Fruit fly (Drosophila melanogaster) whole organism, prepupa: ENCODE results near the gene CG6574.
A peak's percentile ranks its signal among the peaks of the same experiment; 100 is the strongest.

Source experiments
- CG10631 ChIP-seq: fragments of 200-800 bp; sonication (Bioruptor generic); optimal IDR thresholded peaks from 2 replicates; lab custom pipeline; 2016; ENCODE audit warnings: missing biosample characterization, missing genetic modification characterization
- CG11762 ChIP-seq: fragments of 200-800 bp; sonication (Bioruptor generic); optimal IDR thresholded peaks from 3 replicates; lab custom pipeline; 2016; ENCODE audit warnings: missing biosample characterization, missing genetic modification characterization; ENCODE audit not compliant: insufficient read depth
- CG11902 ChIP-seq: fragments of 200-800 bp; sonication (Bioruptor generic); optimal IDR thresholded peaks from 3 replicates; lab custom pipeline; 2016; ENCODE audit warnings: missing biosample characterization, missing genetic modification characterization
- CG15336 ChIP-seq: fragments of 200-800 bp; sonication (Bioruptor generic); IDR thresholded peaks from 2 replicates; pipeline ENCODE4 v1.3.6; 2022; ENCODE audit warnings: missing biosample characterization, missing genetic modification characterization
- CG1621 ChIP-seq: fragments of 200-800 bp; sonication (Bioruptor generic); optimal IDR thresholded peaks from 3 replicates; lab custom pipeline; 2018; ENCODE audit warnings: missing biosample characterization, mild to moderate bottlenecking, missing genetic modification characterization
- CG16779 ChIP-seq: fragments of 200-800 bp; sonication (Bioruptor generic); optimal IDR thresholded peaks from 3 replicates; lab custom pipeline; 2017; ENCODE audit warnings: missing biosample characterization, mild to moderate bottlenecking, missing genetic modification characterization
- CG31627 ChIP-seq: fragments of 200-800 bp; sonication (Bioruptor generic); optimal IDR thresholded peaks from 3 replicates; lab custom pipeline; 2016; ENCODE audit warnings: missing biosample characterization, missing genetic modification characterization
- CG32006 ChIP-seq: fragments of 200-800 bp; sonication (Bioruptor generic); optimal IDR thresholded peaks from 3 replicates; lab custom pipeline; 2017; ENCODE audit warnings: missing biosample characterization, mild to moderate bottlenecking, missing genetic modification characterization
- CG3919 ChIP-seq: fragments of 200-800 bp; sonication (Bioruptor generic); optimal IDR thresholded peaks from 3 replicates; lab custom pipeline; 2016; ENCODE audit warnings: missing biosample characterization, missing genetic modification characterization
- CG4318 ChIP-seq: fragments of 200-800 bp; sonication (Bioruptor generic); optimal IDR thresholded peaks from 3 replicates; lab custom pipeline; 2017; ENCODE audit warnings: missing biosample characterization, mild to moderate bottlenecking, missing genetic modification characterization
- CG6163 ChIP-seq: fragments of 200-800 bp; sonication (Bioruptor generic); IDR thresholded peaks from 3 replicates; pipeline ENCODE4 v1.3.6; 2022; ENCODE audit warnings: missing biosample characterization, missing genetic modification characterization
- CG6276 ChIP-seq: fragments of 200-800 bp; sonication (Bioruptor generic); optimal IDR thresholded peaks from 2 replicates; lab custom pipeline; 2017; ENCODE audit warnings: missing biosample characterization, mild to moderate bottlenecking, missing genetic modification characterization
- CG6854 ChIP-seq: fragments of 200-800 bp; sonication (Bioruptor generic); optimal IDR thresholded peaks from 2 replicates; lab custom pipeline; 2017; ENCODE audit warnings: missing biosample characterization, mild to moderate bottlenecking, missing genetic modification characterization
- CG8119 ChIP-seq: fragments of 200-800 bp; sonication (Bioruptor generic); IDR thresholded peaks from 3 replicates; pipeline ENCODE4 v1.3.6; 2022; ENCODE audit warnings: missing biosample characterization, missing genetic modification characterization
- CG8319 ChIP-seq: fragments of 200-800 bp; sonication (Bioruptor generic); optimal IDR thresholded peaks from 3 replicates; lab custom pipeline; 2016; ENCODE audit warnings: missing biosample characterization, missing genetic modification characterization
- CG8632 ChIP-seq: fragments of 200-800 bp; sonication (Bioruptor generic); optimal IDR thresholded peaks from 3 replicates; lab custom pipeline; 2016; ENCODE audit warnings: missing biosample characterization, missing genetic modification characterization
- Eip75B ChIP-seq: fragments of 200-800 bp; sonication (Bioruptor generic); optimal IDR thresholded peaks from 3 replicates; lab custom pipeline; 2016; ENCODE audit warnings: missing biosample characterization, missing genetic modification characterization
- Eip78C ChIP-seq: fragments of 200-800 bp; sonication (Bioruptor generic); peaks from one replicate; lab custom pipeline; 2016; ENCODE audit warnings: missing biosample characterization, missing genetic modification characterization
- Eip93F ChIP-seq: fragments of 200-800 bp; sonication (Bioruptor generic); optimal IDR thresholded peaks from 2 replicates; lab custom pipeline; 2016; ENCODE audit warnings: missing biosample characterization, mild to moderate bottlenecking, missing genetic modification characterization
- Ets21C ChIP-seq: fragments of 200-800 bp; sonication (Bioruptor generic); optimal IDR thresholded peaks from 3 replicates; lab custom pipeline; 2016; ENCODE audit warnings: missing biosample characterization, missing genetic modification characterization
- Gug ChIP-seq: fragments of 200-800 bp; sonication (Bioruptor generic); IDR thresholded peaks from 2 replicates; pipeline ENCODE4 v1.3.6; 2022; ENCODE audit warnings: missing biosample characterization, missing genetic modification characterization
- Hr38 ChIP-seq: sonication (Bioruptor generic); optimal IDR thresholded peaks from 2 replicates; lab custom pipeline; 2016; ENCODE audit warnings: missing biosample characterization, missing genetic modification characterization
- Hr39 ChIP-seq: fragments of 200-800 bp; sonication (Bioruptor generic); optimal IDR thresholded peaks from 2 replicates; lab custom pipeline; 2016; ENCODE audit warnings: missing biosample characterization, missing genetic modification characterization
- Sox102F ChIP-seq: fragments of 200-800 bp; sonication (Bioruptor generic); optimal IDR thresholded peaks from 2 replicates; lab custom pipeline; 2016; ENCODE audit warnings: missing biosample characterization, mild to moderate bottlenecking, missing genetic modification characterization
- Sox14 ChIP-seq: fragments of 200-800 bp; sonication (Bioruptor generic); optimal IDR thresholded peaks from 3 replicates; lab custom pipeline; 2016; ENCODE audit warnings: missing biosample characterization, missing genetic modification characterization
- Sox15 ChIP-seq: fragments of 200-800 bp; sonication (Bioruptor generic); optimal IDR thresholded peaks from 3 replicates; lab custom pipeline; 2016; ENCODE audit warnings: missing biosample characterization, missing genetic modification characterization
- achi ChIP-seq: fragments of 200-800 bp; sonication (Bioruptor generic); optimal IDR thresholded peaks from 3 replicates; lab custom pipeline; 2016; ENCODE audit warnings: missing biosample characterization, missing genetic modification characterization
- cyc ChIP-seq: fragments of 200-800 bp; sonication (Bioruptor generic); optimal IDR thresholded peaks from 3 replicates; lab custom pipeline; 2016; ENCODE audit warnings: missing biosample characterization, missing genetic modification characterization
- dsx ChIP-seq: fragments of 200-800 bp; optimal IDR thresholded peaks from 3 replicates; lab custom pipeline; 2019; ENCODE audit warnings: missing biosample characterization, mild to moderate bottlenecking, missing genetic modification characterization, moderate library complexity; ENCODE audit not compliant: poor library complexity, severe bottlenecking
- fd59A ChIP-seq: fragments of 200-800 bp; sonication (Bioruptor generic); optimal IDR thresholded peaks from 2 replicates; lab custom pipeline; 2017; ENCODE audit warnings: missing biosample characterization, mild to moderate bottlenecking, missing genetic modification characterization, missing genetic modification reagents
- fd85E ChIP-seq: fragments of 200-800 bp; sonication (Bioruptor generic); optimal IDR thresholded peaks from 3 replicates; lab custom pipeline; 2016; ENCODE audit warnings: missing biosample characterization, missing genetic modification characterization
- fkh ChIP-seq: fragments of 200-800 bp; sonication (Bioruptor generic); optimal IDR thresholded peaks from 3 replicates; lab custom pipeline; 2017; ENCODE audit warnings: missing biosample characterization, mild to moderate bottlenecking, missing genetic modification characterization, moderate library complexity
- lz ChIP-seq: fragments of 200-800 bp; sonication (Bioruptor generic); optimal IDR thresholded peaks from 3 replicates; lab custom pipeline; 2016; ENCODE audit warnings: missing biosample characterization, missing genetic modification characterization
- svp ChIP-seq: fragments of 200-800 bp; sonication (Bioruptor generic); peaks from one replicate; lab custom pipeline; 2016; ENCODE audit warnings: missing biosample characterization, missing genetic modification characterization
- topi ChIP-seq: fragments of 200-800 bp; sonication (Bioruptor generic); optimal IDR thresholded peaks from 3 replicates; lab custom pipeline; 2016; ENCODE audit warnings: missing biosample characterization, missing genetic modification characterization

CG6574 gene

dm6 chr3R:10881824-10882559, 19.2 kb upstream of the CG6574 start, which contains the start of gene Tpc1 (continued):
- TF ChIP-seq lz (GFP tag; lab: Kevin White, UChicago) (peak; percentile 50), Ets21C (GFP tag; lab: Kevin White, UChicago) (peak; percentile 36), CG16779 (no peak), CG8119 (no peak), achi (GFP tag; lab: Kevin White, UChicago) (peak; percentile 96), CG11902 (GFP tag; lab: Kevin White, UChicago) (no peak), Sox102F (GFP tag; lab: Kevin White, UChicago) (peak; percentile 42), CG15336 (GFP tag; lab: Robert Waterston, UW) (no peak), CG1621 (no peak)

- TF ChIP-seq fd85E (GFP tag; lab: Kevin White, UChicago) (no peak), CG31627 (GFP tag; lab: Kevin White, UChicago) (no peak), CG3919 (GFP tag; lab: Kevin White, UChicago) (no peak), fd59A (GFP tag; lab: Kevin White, UChicago) (no peak), dsx (GFP tag; lab: Kevin White, UChicago) (no peak), CG15336 (GFP tag; lab: Robert Waterston, UW) (no peak), CG11762 (GFP tag; lab: Kevin White, UChicago) (no peak), CG4318 (GFP tag; lab: Kevin White, UChicago) (no peak), CG6854 (GFP tag; lab: Kevin White, UChicago) (no peak), Hr38 (GFP tag; lab: Kevin White, UChicago) (no peak), CG8319 (GFP tag; lab: Kevin White, UChicago) (no peak), Sox102F (GFP tag; lab: Kevin White, UChicago) (no peak), CG16779 (no peak), topi (GFP tag; lab: Kevin White, UChicago) (no peak)
Observed at dm6 chr3R:10879219-10879618, 16.4 kb upstream of the CG6574 start, which contains the start of gene CG14695. Gene CG14695 (minus strand): TSS chr3R:10879319.

- no peak for TF ChIP-seq Eip75B
- peak; percentile 52 for TF ChIP-seq svp (GFP tag; lab: Kevin White, UChicago)
Observed at dm6 chr3R:10878628-10879027, 15.8 kb upstream of the CG6574 start.

- no peak for TF ChIP-seq Hr38 (GFP tag; lab: Kevin White, UChicago)
- no peak for TF ChIP-seq CG6163 (GFP tag; lab: Robert Waterston, UW)
- TF ChIP-seq topi (GFP tag; lab: Kevin White, UChicago) = no peak
- TF ChIP-seq CG10631 (GFP tag; lab: Kevin White, UChicago) = no peak
- TF ChIP-seq Hr39 (GFP tag; lab: Kevin White, UChicago) = no peak
- TF ChIP-seq Sox15 (GFP tag; lab: Kevin White, UChicago) = no peak
- no peak for TF ChIP-seq cyc (GFP tag; lab: Kevin White, UChicago)
- no peak for TF ChIP-seq Sox14 (GFP tag; lab: Kevin White, UChicago)
- TF ChIP-seq svp (GFP tag; lab: Kevin White, UChicago) = peak; percentile 43
- TF ChIP-seq fkh (GFP tag; lab: Kevin White, UChicago) = peak; percentile 17
- no peak for TF ChIP-seq Eip78C (GFP tag; lab: Kevin White, UChicago)
- TF ChIP-seq CG32006 (GFP tag; lab: Kevin White, UChicago) = no peak
- TF ChIP-seq CG6276 = no peak
- TF ChIP-seq fd59A (GFP tag; lab: Kevin White, UChicago) = no peak
- TF ChIP-seq Eip93F = no peak
- no peak for TF ChIP-seq CG8632 (GFP tag; lab: Kevin White, UChicago)
- no peak for TF ChIP-seq Eip75B
- no peak for TF ChIP-seq Gug (GFP tag; lab: Robert Waterston, UW)
Observed at dm6 chr3R:10877808-10878207, 15.0 kb upstream of the CG6574 start.
